Fruit fly (Drosophila melanogaster): ENCODE results near the gene CG5746.

Gene CG5746

DNA sequence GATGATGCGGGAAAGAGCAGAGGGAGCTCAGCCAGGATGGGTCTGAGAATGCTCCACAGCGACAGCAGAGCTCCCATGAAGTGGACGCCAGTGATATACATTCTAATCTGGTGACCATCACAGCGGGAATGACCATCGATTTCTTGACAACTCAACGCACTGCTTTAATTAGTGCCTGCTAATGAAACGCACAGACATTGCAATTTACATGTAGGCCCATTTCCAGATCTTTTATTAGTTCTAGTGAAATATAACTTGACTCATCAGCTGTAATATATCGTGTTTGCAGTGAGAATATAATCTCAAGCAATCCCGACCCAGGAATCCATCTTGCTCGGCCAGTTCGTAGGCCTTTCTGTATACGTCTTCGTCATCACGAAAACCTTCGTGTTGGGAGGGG is 18.5 kb upstream of the CG5746 start, which contains the start of gene CG42811:
Gene CG42811, minus strand, starts transcription at position 101 of the 400 bp plus-strand sequence.
- peak; percentile 5 for TF ChIP-seq Ets65A (GFP tag)
- TF ChIP-seq CG13296 (GFP tag; optimal IDR thresholded peaks at IDR 0.05) = no peak

DNA sequence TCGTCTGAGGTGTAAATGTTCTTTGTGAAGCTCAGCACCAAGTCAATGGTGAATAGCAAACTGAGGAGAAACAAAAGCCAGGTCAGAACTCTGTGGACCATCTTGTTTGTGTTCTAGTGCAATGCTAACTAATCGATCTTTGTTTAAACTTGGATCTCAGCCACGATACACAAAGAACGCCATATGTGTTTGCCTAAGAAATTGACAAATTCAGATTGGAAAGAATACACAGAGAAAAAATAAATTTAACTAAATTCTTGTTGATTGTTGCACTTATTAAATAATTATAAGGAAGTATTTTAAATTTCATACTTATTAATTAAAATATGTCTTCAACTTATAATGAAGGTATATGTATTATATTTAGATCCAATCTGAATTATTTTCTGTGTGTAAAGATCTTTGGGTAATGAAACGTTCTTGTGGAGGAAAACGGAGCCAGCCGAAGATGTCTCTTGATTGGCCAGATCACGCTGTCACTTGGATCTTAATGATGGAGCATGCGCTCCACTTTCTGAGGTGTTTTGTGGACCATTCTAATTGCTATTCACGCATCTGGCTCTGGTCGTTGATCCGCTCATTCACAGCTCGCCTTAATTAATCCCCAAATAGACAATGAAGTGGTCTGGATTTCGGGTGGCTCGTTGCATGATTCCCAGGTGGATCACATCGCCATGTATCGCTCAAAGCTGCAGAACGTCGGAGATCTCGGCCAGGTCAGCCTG is 16.5 kb upstream of the CG5746 start, which contains the start of the genes CG17784 and CG13613:
Gene CG17784, minus strand, starts transcription at position 101 of the 725 bp plus-strand sequence.
Gene CG13613, plus strand, starts transcription at position 675 of the 725 bp plus-strand sequence.
- TF ChIP-seq Oli (tag; optimal IDR thresholded peaks at IDR 0.05) = no peak
- no peak for TF ChIP-seq CG17359 (tag; optimal IDR thresholded peaks at IDR 0.05)
- TF ChIP-seq Myb (GFP tag; optimal IDR thresholded peaks at IDR 0.05) = no peak
- TF ChIP-seq CG6272 (GFP tag; IDR thresholded peaks at IDR 0.05) = no peak
- TF ChIP-seq nmo (GFP tag; optimal IDR thresholded peaks at IDR 0.05) = no peak
- no peak for TF ChIP-seq CG15514 (GFP tag; optimal IDR thresholded peaks at IDR 0.05)
- no peak for TF ChIP-seq CG31224 (GFP tag; IDR thresholded peaks at IDR 0.05)

DNA sequence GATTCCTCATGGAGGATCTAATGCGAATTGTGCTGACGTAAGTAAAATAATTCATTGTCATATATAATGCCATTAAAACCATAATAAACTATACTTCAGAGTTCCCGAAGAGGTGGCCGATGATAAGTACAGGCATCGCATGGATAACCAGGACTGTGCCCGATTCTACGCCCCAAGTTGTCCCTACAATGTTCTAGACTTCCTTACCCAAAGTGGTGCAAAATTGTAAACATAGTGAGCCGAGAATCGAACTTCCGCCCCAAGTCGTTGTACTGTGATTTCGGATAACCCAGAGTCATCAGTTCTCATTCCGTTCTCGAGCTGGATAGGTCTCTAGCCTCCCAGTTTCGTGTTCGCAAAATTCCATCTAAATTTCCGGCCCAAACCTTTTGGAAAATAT is 14.2 kb upstream of the CG5746 start, which contains the start of gene CG33340:
Gene CG33340, plus strand, starts transcription at position 301 of the 400 bp plus-strand sequence.
- TF ChIP-seq CG10274 (GFP tag; optimal IDR thresholded peaks at IDR 0.05) = no peak
- TF ChIP-seq CG4707 (GFP tag; optimal IDR thresholded peaks at IDR 0.05) = no peak
- no peak for TF ChIP-seq dpn (GFP tag; optimal IDR thresholded peaks at IDR 0.05)
- TF ChIP-seq toy (GFP tag; IDR thresholded peaks at IDR 0.05) = no peak
- no peak for TF ChIP-seq z (GFP tag; IDR thresholded peaks at IDR 0.05)
- no peak for TF ChIP-seq CG2875 (GFP tag; optimal IDR thresholded peaks at IDR 0.05)
- TF ChIP-seq ase (GFP tag; IDR thresholded peaks at IDR 0.05) = no peak
- TF ChIP-seq CG10147 (GFP tag; optimal IDR thresholded peaks at IDR 0.05) = no peak
- no peak for TF ChIP-seq chm (GFP tag; IDR thresholded peaks at IDR 0.05)
- TF ChIP-seq Kr (GFP tag; optimal IDR thresholded peaks at IDR 0.05) = no peak

dm6 chr3R:24361583-24361982 is 13.0 kb upstream of the CG5746 start, which contains the start of the genes CG5762 and CG33339:
CG5762 (minus strand) TSS chr3R:24361683.
CG33339 (plus strand) TSS chr3R:24361847.
- TF ChIP-seq sc (optimal IDR thresholded peaks at IDR 0.05) (no peak), sc (GFP tag; optimal IDR thresholded peaks at IDR 0.05) (no peak), Mad (GFP tag; optimal IDR thresholded peaks at IDR 0.05) (no peak), Fer1 (GFP tag; optimal IDR thresholded peaks at IDR 0.05) (no peak)

- TF ChIP-seq h (optimal IDR thresholded peaks at IDR 0.05) = no peak
- peak; percentile 66 for TF ChIP-seq CG33213 (GFP tag; optimal IDR thresholded peaks at IDR 0.05)
- TF ChIP-seq rib (GFP tag; IDR thresholded peaks at IDR 0.05) = no peak
- peak; percentile 82 for TF ChIP-seq Abd-B (GFP tag; optimal IDR thresholded peaks at IDR 0.05)
- TF ChIP-seq CG12236 (GFP tag; optimal IDR thresholded peaks at IDR 0.05) = peak; percentile 3
- TF ChIP-seq Side (GFP tag; optimal IDR thresholded peaks at IDR 0.05) = no peak
- no peak for TF ChIP-seq CG8089 (GFP tag; optimal IDR thresholded peaks at IDR 0.05)
- no peak for TF ChIP-seq gem (tag; optimal IDR thresholded peaks at IDR 0.05)
- no peak for TF ChIP-seq odd (GFP tag; optimal IDR thresholded peaks at IDR 0.05)
- peak; percentile 31 for TF ChIP-seq Scr (GFP tag; IDR thresholded peaks at IDR 0.05; ENCODE audit: partially characterized antibody)
- TF ChIP-seq CG2889 (GFP tag; IDR thresholded peaks at IDR 0.05) = no peak
- no peak for TF ChIP-seq crol (GFP tag; IDR thresholded peaks at IDR 0.05)
- TF ChIP-seq dm (GFP tag; optimal IDR thresholded peaks at IDR 0.05) = no peak
- peak; percentile 50 for TF ChIP-seq HmgD (GFP tag; optimal IDR thresholded peaks at IDR 0.05)
- TF ChIP-seq exex (tag; optimal IDR thresholded peaks at IDR 0.05) = peak; percentile 6
- TF ChIP-seq BEAF-32 (GFP tag; optimal IDR thresholded peaks at IDR 0.05) = peak; percentile 59
- no peak for TF ChIP-seq dpn (GFP tag; optimal IDR thresholded peaks at IDR 0.05)
- TF ChIP-seq Xrp1 (GFP tag; IDR thresholded peaks at IDR 0.05) = no peak
- peak; percentile 6 for TF ChIP-seq pho (GFP tag; optimal IDR thresholded peaks at IDR 0.05)
- peak; percentile 52; the same call in 1 of the 2 replicates for TF ChIP-seq CG13287 (GFP tag; IDR thresholded peaks at IDR 0.05; ENCODE audit: partially characterized antibody)
- no peak for TF ChIP-seq HLH4C (GFP tag; IDR thresholded peaks at IDR 0.05; ENCODE audit: partially characterized antibody)
- peak; percentile 86 for TF ChIP-seq Med (GFP tag)
These were observed 11.4 kb upstream of the CG5746 start, which contains the start of gene CG18528 for dm6 chr3R:24359957-24360356. CG18528 (minus strand) TSS chr3R:24360144.
